Worm (Caenorhabditis elegans) whole organism, late embryonic: Measurements from ENCODE around the gene C46F9.6.

Source experiments
- ceh-2 ChIP-seq: sonication (generic microtip); optimal IDR thresholded peaks from 2 replicates; lab custom pipeline; 2016; ENCODE audit warnings: missing genotype, missing genetic modification characterization, missing compliant biosample characterization
- ceh-45 ChIP-seq: fragments of 200-800 bp; sonication (Bioruptor generic); IDR thresholded peaks from 2 replicates; pipeline ENCODE4 v1.3.6; 2022; ENCODE audit warnings: missing genetic modification reagents, missing genetic modification characterization, missing compliant biosample characterization
- che-1 ChIP-seq: sonication (generic microtip); optimal IDR thresholded peaks from 2 replicates; lab custom pipeline; 2016; ENCODE audit warnings: mild to moderate bottlenecking, missing genetic modification characterization, missing compliant biosample characterization
- elt-4 ChIP-seq: sonication (generic microtip); optimal IDR thresholded peaks from 2 replicates; lab custom pipeline; 2016; ENCODE audit warnings: missing genetic modification characterization, missing compliant biosample characterization
- eyg-1 ChIP-seq: sonication (generic microtip); optimal IDR thresholded peaks from 2 replicates; lab custom pipeline; 2016; ENCODE audit warnings: missing genotype, missing genetic modification characterization, missing compliant biosample characterization
- gmeb-2 ChIP-seq: sonication (generic microtip); optimal IDR thresholded peaks from 2 replicates; lab custom pipeline; 2016; ENCODE audit warnings: missing genetic modification characterization, inconsistent platforms, missing compliant biosample characterization
- hlh-6 ChIP-seq: sonication (generic microtip); optimal IDR thresholded peaks from 2 replicates; lab custom pipeline; 2016; ENCODE audit warnings: missing genotype, missing genetic modification characterization, missing compliant biosample characterization
- mec-3 ChIP-seq: sonication (generic microtip); optimal IDR thresholded peaks from 2 replicates; lab custom pipeline; 2016; ENCODE audit warnings: borderline replicate concordance, missing genetic modification characterization, missing compliant biosample characterization
- nhr-11 ChIP-seq: fragments of 150-350 bp; optimal IDR thresholded peaks from 2 replicates; lab custom pipeline; 2014; ENCODE audit warnings: missing biosample characterization, missing genetic modification characterization
- sox-4 ChIP-seq: sonication (generic microtip); optimal IDR thresholded peaks from 2 replicates; lab custom pipeline; 2017; ENCODE audit warnings: mild to moderate bottlenecking, missing genetic modification characterization, inconsistent platforms, missing compliant biosample characterization
- tbx-2 ChIP-seq: sonication (generic microtip); optimal IDR thresholded peaks from 2 replicates; lab custom pipeline; 2016; ENCODE audit warnings: missing genetic modification characterization, missing compliant biosample characterization
- unc-86 ChIP-seq: sonication (generic microtip); optimal IDR thresholded peaks from 2 replicates; lab custom pipeline; 2016; ENCODE audit warnings: missing genetic modification characterization, missing compliant biosample characterization
- zip-5 ChIP-seq: sonication (generic microtip); optimal IDR thresholded peaks from 2 replicates; lab custom pipeline; 2016; ENCODE audit warnings: missing genetic modification characterization, missing compliant biosample characterization

- TF ChIP-seq ceh-45 (no peak), tbx-2 (tag; lab: Kevin White, UChicago) (no peak), elt-4 (tag; lab: Kevin White, UChicago) (no peak), nhr-11 (no peak), ceh-2 (tag; lab: Kevin White, UChicago) (no peak), sox-4 (tag; lab: Kevin White, UChicago) (no peak), unc-86 (tag; lab: Kevin White, UChicago) (no peak), zip-5 (tag; lab: Kevin White, UChicago) (no peak), che-1 (no peak), hlh-6 (tag; lab: Kevin White, UChicago) (no peak), gmeb-2 (no peak), eyg-1 (no peak), mec-3 (tag; lab: Kevin White, UChicago) (no peak)
These were observed 24.7 kb downstream of the C46F9.6 start, which contains the start of the genes bath-2 and F52C6.4 for ce11 chrII:1922665-1923187.
